Fruit fly (Drosophila melanogaster) whole organism, adult: ENCODE measurements around the gene CG16888.
A peak's percentile ranks its signal among the peaks of the same experiment; 100 is the strongest.

Experiments used
- CG11617 ChIP-seq: fragments of 200-800 bp; sonication (Bioruptor generic); optimal IDR thresholded peaks from 2 replicates; lab custom pipeline; 2017; ENCODE audit warnings: mild to moderate bottlenecking, missing biosample characterization, missing genetic modification reagents, missing genetic modification characterization
- CG12768 ChIP-seq: fragments of 200-800 bp; sonication (Bioruptor generic); optimal IDR thresholded peaks from 2 replicates; lab custom pipeline; 2017; ENCODE audit warnings: missing biosample characterization, missing genetic modification characterization, mild to moderate bottlenecking, moderate library complexity, missing genetic modification reagents
- CG33017 ChIP-seq: fragments of 200-800 bp; sonication (Bioruptor generic); optimal IDR thresholded peaks from 2 replicates; lab custom pipeline; 2018; ENCODE audit warnings: missing biosample characterization, mild to moderate bottlenecking, missing genetic modification characterization, moderate library complexity
- Hr96 ChIP-seq: fragments of 200-800 bp; sonication (Bioruptor generic); optimal IDR thresholded peaks from 2 replicates; lab custom pipeline; 2016; ENCODE audit warnings: missing biosample characterization, missing genetic modification characterization
- cnc ChIP-seq, 2 experiments: fragments of >200 bp; optimal IDR thresholded peaks; 2 replicates each; lab custom pipeline; 2017
- kay ChIP-seq: fragments of 200-800 bp; sonication (Bioruptor generic); peaks from one replicate; lab custom pipeline; 2016; ENCODE audit warnings: missing biosample characterization, missing genetic modification characterization, borderline replicate concordance
- ovo ChIP-seq: fragments of 200-800 bp; sonication (Bioruptor generic); optimal IDR thresholded peaks from 2 replicates; lab custom pipeline; 2016; ENCODE audit warnings: missing biosample characterization, missing genetic modification characterization
- pad ChIP-seq: fragments of 200-800 bp; sonication (Bioruptor generic); optimal IDR thresholded peaks from 3 replicates; lab custom pipeline; 2017; ENCODE audit warnings: missing biosample characterization, missing genetic modification characterization, mild to moderate bottlenecking, moderate library complexity, missing genetic modification reagents
- toe ChIP-seq: fragments of 200-800 bp; sonication (Bioruptor generic); optimal IDR thresholded peaks from 2 replicates; lab custom pipeline; 2016; ENCODE audit warnings: missing biosample characterization, missing genetic modification characterization

- no peak for TF ChIP-seq Hr96 (GFP tag; lab: Kevin White, UChicago)
- TF ChIP-seq CG11617 (GFP tag; lab: Kevin White, UChicago) = no peak
- no peak for TF ChIP-seq CG33017 (tag; lab: Kevin White, UChicago)
- TF ChIP-seq kay (GFP tag; lab: Kevin White, UChicago) = peak; percentile 90
- TF ChIP-seq toe (GFP tag; lab: Kevin White, UChicago) = no peak
- TF ChIP-seq cnc (optimal IDR thresholded peaks at IDR 0.05; lab: Kevin White, UChicago) = no peak
- no peak for TF ChIP-seq CG12768
- no peak for TF ChIP-seq ovo (GFP tag; lab: Kevin White, UChicago)
- TF ChIP-seq pad (GFP tag; lab: Kevin White, UChicago) = no peak
Observed at dm6 chr2L:13803805-13804560, 9.1 kb downstream of the CG16888 start.
